Fruit fly (Drosophila melanogaster) whole organism, embryonic: ENCODE data around the gene CG16758.

Source experiments
- Atf6 ChIP-seq: fragments of 200-800 bp; sonication (Bioruptor generic); IDR thresholded peaks from 2 replicates; pipeline ENCODE4 v1.3.6; 2022; ENCODE audit warnings: missing biosample characterization, missing genetic modification characterization
- CG10274 ChIP-seq: fragments of 200-800 bp; sonication (Bioruptor generic); optimal IDR thresholded peaks from 3 replicates; lab custom pipeline; 2017; ENCODE audit warnings: missing biosample characterization, mild to moderate bottlenecking, missing genetic modification characterization
- CG10654 ChIP-seq: fragments of 200-800 bp; sonication (Bioruptor generic); optimal IDR thresholded peaks from 2 replicates; lab custom pipeline; 2016; ENCODE audit warnings: missing biosample characterization, missing genetic modification characterization
- CG12071 ChIP-seq: fragments of 200-800 bp; sonication (Bioruptor generic); optimal IDR thresholded peaks from 3 replicates; lab custom pipeline; 2018; ENCODE audit warnings: missing biosample characterization, mild to moderate bottlenecking, missing genetic modification characterization
- CG12104 ChIP-seq: fragments of 200-800 bp; sonication (Bioruptor generic); optimal IDR thresholded peaks from 3 replicates; lab custom pipeline; 2016; ENCODE audit warnings: missing biosample characterization, missing genetic modification characterization
- CG13894 ChIP-seq: fragments of 200-800 bp; sonication (Bioruptor generic); optimal IDR thresholded peaks from 3 replicates; lab custom pipeline; 2018; ENCODE audit warnings: missing biosample characterization, mild to moderate bottlenecking, missing genetic modification characterization, moderate library complexity
- CG14710 ChIP-seq: fragments of 200-800 bp; sonication (Bioruptor generic); optimal IDR thresholded peaks from 3 replicates; lab custom pipeline; 2019; ENCODE audit warnings: missing biosample characterization, mild to moderate bottlenecking, missing genetic modification characterization, moderate library complexity
- CG14965 ChIP-seq: fragments of 200-800 bp; sonication (Bioruptor generic); optimal IDR thresholded peaks from 2 replicates; lab custom pipeline; 2016; ENCODE audit warnings: missing biosample characterization, missing genetic modification characterization, borderline replicate concordance
- CG1603 ChIP-seq: fragments of 200-800 bp; sonication (Bioruptor generic); optimal IDR thresholded peaks from 2 replicates; lab custom pipeline; 2019; ENCODE audit warnings: missing biosample characterization, mild to moderate bottlenecking, missing genetic modification characterization, moderate library complexity
- CG18011 ChIP-seq: fragments of 200-800 bp; sonication (Bioruptor generic); optimal IDR thresholded peaks from 2 replicates; lab custom pipeline; 2017; ENCODE audit warnings: missing biosample characterization, missing genetic modification characterization, mild to moderate bottlenecking, moderate library complexity, missing genotype
- CG18599 ChIP-seq: fragments of 200-800 bp; sonication (Bioruptor generic); optimal IDR thresholded peaks from 3 replicates; lab custom pipeline; 2017; ENCODE audit warnings: missing biosample characterization, missing genetic modification characterization, mild to moderate bottlenecking, moderate library complexity, missing genetic modification reagents
- CG2202 ChIP-seq: fragments of 200-800 bp; sonication (Bioruptor generic); optimal IDR thresholded peaks from 2 replicates; lab custom pipeline; 2018; ENCODE audit warnings: missing biosample characterization, mild to moderate bottlenecking, missing genetic modification characterization
- CG2875 ChIP-seq: fragments of 200-800 bp; sonication (Bioruptor generic); optimal IDR thresholded peaks from 2 replicates; lab custom pipeline; 2017; ENCODE audit warnings: missing biosample characterization, mild to moderate bottlenecking, missing genetic modification characterization, missing genetic modification reagents
- CG30020 ChIP-seq: fragments of 200-800 bp; optimal IDR thresholded peaks from 2 replicates; lab custom pipeline; 2019; ENCODE audit warnings: missing biosample characterization, mild to moderate bottlenecking, missing genetic modification characterization, moderate library complexity
- CG4730 ChIP-seq: fragments of 200-800 bp; sonication (Bioruptor generic); IDR thresholded peaks from 2 replicates; pipeline ENCODE4 v1.3.6; 2022; ENCODE audit warnings: missing biosample characterization, missing genetic modification characterization
- CG6683 ChIP-seq: fragments of 200-800 bp; sonication (Bioruptor generic); optimal IDR thresholded peaks from 2 replicates; lab custom pipeline; 2017; ENCODE audit warnings: missing biosample characterization, mild to moderate bottlenecking, missing genetic modification characterization, missing genetic modification reagents
- CG7556 ChIP-seq: fragments of 200-800 bp; sonication (Bioruptor generic); optimal IDR thresholded peaks from 2 replicates; lab custom pipeline; 2017; ENCODE audit warnings: missing biosample characterization, mild to moderate bottlenecking, missing genetic modification characterization
- CG8359 ChIP-seq: fragments of 200-800 bp; sonication (Bioruptor generic); optimal IDR thresholded peaks from 2 replicates; lab custom pipeline; 2017; ENCODE audit warnings: missing biosample characterization, mild to moderate bottlenecking, missing genetic modification characterization, borderline replicate concordance
- CG8478 ChIP-seq: fragments of >200 bp; optimal IDR thresholded peaks from 2 replicates; lab custom pipeline; 2018
- CG8924 ChIP-seq: fragments of 200-800 bp; optimal IDR thresholded peaks from 3 replicates; lab custom pipeline; 2019; ENCODE audit warnings: missing biosample characterization, mild to moderate bottlenecking, missing genetic modification characterization, moderate library complexity
- CTCF ChIP-seq: fragments of 200-800 bp; sonication (Bioruptor generic); optimal IDR thresholded peaks from 2 replicates; lab custom pipeline; 2017; ENCODE audit warnings: missing biosample characterization, mild to moderate bottlenecking, missing genetic modification characterization, moderate library complexity
- CrebB ChIP-seq: fragments of 200-800 bp; sonication (Bioruptor generic); optimal IDR thresholded peaks from 3 replicates; lab custom pipeline; 2018; ENCODE audit warnings: missing biosample characterization, mild to moderate bottlenecking, missing genetic modification characterization
- D19A ChIP-seq: fragments of 200-800 bp; optimal IDR thresholded peaks from 3 replicates; lab custom pipeline; 2019; ENCODE audit warnings: missing biosample characterization, mild to moderate bottlenecking, missing genetic modification characterization, moderate library complexity
- E2f1 ChIP-seq: fragments of 200-800 bp; sonication (Bioruptor generic); IDR thresholded peaks from 2 replicates; pipeline ENCODE4 v1.3.6; 2022; ENCODE audit warnings: missing biosample characterization, missing genetic modification characterization
- Fer3 ChIP-seq: fragments of 200-800 bp; sonication (Bioruptor generic); optimal IDR thresholded peaks from 2 replicates; lab custom pipeline; 2018; ENCODE audit warnings: missing biosample characterization, mild to moderate bottlenecking, missing genetic modification characterization, moderate library complexity
- HLH4C ChIP-seq: fragments of 200-800 bp; sonication (Bioruptor generic); IDR thresholded peaks from 3 replicates; pipeline ENCODE4 v1.3.6; 2022; ENCODE audit warnings: missing biosample characterization, missing genetic modification characterization; ENCODE audit not compliant: partially characterized antibody
- Meics ChIP-seq: fragments of 200-800 bp; sonication (Bioruptor generic); optimal IDR thresholded peaks from 2 replicates; lab custom pipeline; 2017; ENCODE audit warnings: missing biosample characterization, mild to moderate bottlenecking, missing genetic modification characterization
- NC2α ChIP-seq: fragments of 200-800 bp; sonication (Bioruptor generic); optimal IDR thresholded peaks from 2 replicates; lab custom pipeline; 2016; ENCODE audit warnings: missing biosample characterization, missing genetic modification characterization
- NK7.1 ChIP-seq: fragments of 200-800 bp; sonication (Bioruptor generic); optimal IDR thresholded peaks from 3 replicates; lab custom pipeline; 2016; ENCODE audit warnings: missing biosample characterization, missing genetic modification characterization
- Nf-YC ChIP-seq: fragments of 200-800 bp; optimal IDR thresholded peaks from 3 replicates; lab custom pipeline; 2019; ENCODE audit warnings: missing biosample characterization, mild to moderate bottlenecking, missing genetic modification characterization, moderate library complexity
- Scr ChIP-seq: fragments of 200-800 bp; sonication (Bioruptor generic); IDR thresholded peaks from 2 replicates; pipeline ENCODE4 v1.3.6; 2022; ENCODE audit warnings: missing biosample characterization, missing genetic modification characterization; ENCODE audit not compliant: partially characterized antibody
- Sox102F ChIP-seq: fragments of 200-800 bp; sonication (Bioruptor generic); optimal IDR thresholded peaks from 2 replicates; lab custom pipeline; 2018; ENCODE audit warnings: missing biosample characterization, mild to moderate bottlenecking, missing genetic modification characterization, moderate library complexity
- amos ChIP-seq: fragments of 200-800 bp; sonication (Bioruptor generic); IDR thresholded peaks from 2 replicates; pipeline ENCODE4 v1.3.6; 2022; ENCODE audit warnings: missing biosample characterization, missing genetic modification characterization; ENCODE audit not compliant: partially characterized antibody
- az2 ChIP-seq: fragments of 200-800 bp; sonication (Bioruptor generic); optimal IDR thresholded peaks from 3 replicates; lab custom pipeline; 2016; ENCODE audit warnings: missing biosample characterization, missing genetic modification characterization
- crp ChIP-seq, 2 experiments: fragments of 200-800 bp; sonication (Bioruptor generic); optimal IDR thresholded peaks; 2 replicates in 1 of 2; 3 replicates in 1 of 2; lab custom pipeline; 2017; ENCODE audit warnings: missing biosample characterization in 2 of 2, missing genetic modification characterization in 2 of 2, mild to moderate bottlenecking in 1 of 2, moderate library complexity in 1 of 2
- dati ChIP-seq: fragments of 200-800 bp; sonication (Bioruptor generic); IDR thresholded peaks from 2 replicates; pipeline ENCODE4 v1.3.6; 2022; ENCODE audit warnings: missing biosample characterization, missing genetic modification characterization
- dmrt11E ChIP-seq: fragments of 200-800 bp; sonication (Bioruptor generic); optimal IDR thresholded peaks from 3 replicates; lab custom pipeline; 2018; ENCODE audit warnings: missing biosample characterization, mild to moderate bottlenecking, missing genetic modification characterization, moderate library complexity
- knrl ChIP-seq: fragments of 200-800 bp; sonication (Bioruptor generic); IDR thresholded peaks from 3 replicates; pipeline ENCODE4 v1.3.6; 2022; ENCODE audit warnings: missing biosample characterization, missing genetic modification characterization; ENCODE audit not compliant: partially characterized antibody
- lab ChIP-seq: fragments of 200-800 bp; sonication (Bioruptor generic); optimal IDR thresholded peaks from 3 replicates; lab custom pipeline; 2017; ENCODE audit warnings: missing biosample characterization, missing genetic modification characterization, mild to moderate bottlenecking, moderate library complexity, missing genetic modification reagents
- lilli ChIP-seq: fragments of 200-800 bp; sonication (Bioruptor generic); optimal IDR thresholded peaks from 3 replicates; lab custom pipeline; 2016; ENCODE audit warnings: missing biosample characterization, missing genetic modification characterization
- nau ChIP-seq: fragments of 200-800 bp; sonication (Bioruptor generic); optimal IDR thresholded peaks from 3 replicates; lab custom pipeline; 2017; ENCODE audit warnings: missing biosample characterization, mild to moderate bottlenecking, missing genetic modification characterization, missing genetic modification reagents
- odd ChIP-seq: fragments of 200-800 bp; sonication (Bioruptor generic); optimal IDR thresholded peaks from 2 replicates; lab custom pipeline; 2017; ENCODE audit warnings: missing biosample characterization, mild to moderate bottlenecking, missing genetic modification characterization
- repo ChIP-seq: fragments of 200-800 bp; sonication (Bioruptor generic); optimal IDR thresholded peaks from 2 replicates; lab custom pipeline; 2016; ENCODE audit warnings: missing biosample characterization, missing genetic modification characterization
- rib ChIP-seq: fragments of 200-800 bp; sonication (Bioruptor generic); IDR thresholded peaks from 2 replicates; pipeline ENCODE4 v1.3.6; 2022; ENCODE audit warnings: missing biosample characterization, missing genetic modification characterization
- slou ChIP-seq: fragments of 200-800 bp; sonication (Bioruptor generic); optimal IDR thresholded peaks from 3 replicates; lab custom pipeline; 2016; ENCODE audit warnings: missing biosample characterization, missing genetic modification characterization
- sna ChIP-seq: fragments of 200-800 bp; sonication (Bioruptor generic); IDR thresholded peaks from 2 replicates; pipeline ENCODE4 v1.3.6; 2022; ENCODE audit warnings: missing biosample characterization, missing genetic modification characterization; ENCODE audit not compliant: partially characterized antibody
- tin ChIP-seq: fragments of 200-800 bp; sonication (Bioruptor generic); optimal IDR thresholded peaks from 3 replicates; lab custom pipeline; 2016; ENCODE audit warnings: missing biosample characterization, missing genetic modification characterization
- tup ChIP-seq: fragments of 200-800 bp; sonication (Bioruptor generic); optimal IDR thresholded peaks from 2 replicates; lab custom pipeline; 2016; ENCODE audit warnings: missing biosample characterization, mild to moderate bottlenecking, missing genetic modification characterization, moderate library complexity
- vfl ChIP-seq: fragments of 200-800 bp; sonication (Bioruptor generic); optimal IDR thresholded peaks from 2 replicates; lab custom pipeline; 2016; ENCODE audit warnings: missing biosample characterization, missing genetic modification characterization

The CG16758 gene

dm6 chr3L:2475564-2476260, 27.7 kb downstream of the CG16758 start, which contains the start of gene CG16762 (continued):
- TF ChIP-seq crp (GFP tag; optimal IDR thresholded peaks at IDR 0.05; lab: Kevin White, UChicago) (no peak), E2f1 (no peak), CTCF (GFP tag; lab: Kevin White, UChicago) (peak; percentile 31), CG6683 (GFP tag; lab: Kevin White, UChicago) (peak; percentile 40), Meics (GFP tag; lab: Kevin White, UChicago) (peak; percentile 65), Scr (no peak), Sox102F (GFP tag; lab: Kevin White, UChicago) (peak; percentile 68), CG12071 (GFP tag; lab: Kevin White, UChicago) (peak; percentile 79), CG14710 (tag; lab: Kevin White, UChicago) (peak; percentile 62), CG7556 (GFP tag; lab: Kevin White, UChicago) (peak; percentile 43), CG18599 (peak; percentile 81), tin (GFP tag; lab: Kevin White, UChicago) (no peak), CG10274 (GFP tag; lab: Kevin White, UChicago) (peak; percentile 44), Atf6 (GFP tag; lab: Robert Waterston, UW) (no peak), slou (GFP tag; lab: Kevin White, UChicago) (peak; percentile 3), CG18011 (peak; percentile 40), CG13894 (tag; lab: Kevin White, UChicago) (peak; percentile 8), lilli (GFP tag; lab: Kevin White, UChicago) (peak; percentile 22), CG10654 (peak; percentile 49), tup (GFP tag; lab: Kevin White, UChicago) (peak; percentile 29), CG2875 (GFP tag; lab: Kevin White, UChicago) (peak; percentile 70), CG8924 (peak; percentile 36), dmrt11E (peak; percentile 50), dati (GFP tag; lab: Robert Waterston, UW) (no peak), knrl (GFP tag; lab: Robert Waterston, UW) (no peak), NC2α (GFP tag; lab: Kevin White, UChicago) (no peak), CG1603 (peak; percentile 60), lab (GFP tag; lab: Kevin White, UChicago) (peak; percentile 90), CG8478 (lab: Kevin White, UChicago) (no peak), odd (peak; percentile 62), nau (peak; percentile 85), CG12104 (GFP tag; lab: Kevin White, UChicago) (peak; percentile 65), repo (peak; percentile 33), HLH4C (GFP tag; lab: Robert Waterston, UW) (no peak), NK7.1 (GFP tag; lab: Kevin White, UChicago) (peak; percentile 30), sna (GFP tag; lab: Robert Waterston, UW) (no peak), D19A (tag; lab: Kevin White, UChicago) (peak; percentile 25), az2 (GFP tag; lab: Kevin White, UChicago) (peak; percentile 3), Nf-YC (tag; lab: Kevin White, UChicago) (no peak), CG2202 (tag; lab: Kevin White, UChicago) (peak; percentile 74), CG14965 (peak; percentile 62), CG30020 (tag; lab: Kevin White, UChicago) (no peak), CrebB (tag; lab: Kevin White, UChicago) (peak; percentile 37), CG8359 (GFP tag; lab: Kevin White, UChicago) (peak; percentile 64), CG4730 (GFP tag; lab: Robert Waterston, UW) (no peak), rib (GFP tag; lab: Robert Waterston, UW) (peak; percentile 19; the same call in 1 of the 2 replicates), vfl (GFP tag; lab: Kevin White, UChicago) (no peak), amos (GFP tag; lab: Robert Waterston, UW) (no peak), Fer3 (tag; lab: Kevin White, UChicago) (peak; percentile 59)
